Fruit fly (Drosophila melanogaster) whole organism, embryonic: Measurements from ENCODE around the gene Pif1.

Source experiments
- Antp ChIP-seq: fragments of 200-800 bp; sonication (Bioruptor generic); optimal IDR thresholded peaks from 3 replicates; lab custom pipeline; 2016; ENCODE audit warnings: missing biosample characterization, missing genetic modification characterization
- Bgb ChIP-seq: fragments of 200-800 bp; sonication (Bioruptor generic); IDR thresholded peaks from 2 replicates; pipeline ENCODE4 v1.3.6; 2022; ENCODE audit warnings: missing biosample characterization, missing genetic modification characterization; ENCODE audit not compliant: partially characterized antibody
- CG10274 ChIP-seq: fragments of 200-800 bp; sonication (Bioruptor generic); optimal IDR thresholded peaks from 3 replicates; lab custom pipeline; 2017; ENCODE audit warnings: missing biosample characterization, mild to moderate bottlenecking, missing genetic modification characterization
- CG12071 ChIP-seq: fragments of 200-800 bp; sonication (Bioruptor generic); optimal IDR thresholded peaks from 3 replicates; lab custom pipeline; 2018; ENCODE audit warnings: missing biosample characterization, mild to moderate bottlenecking, missing genetic modification characterization
- CG12299 ChIP-seq: fragments of 200-800 bp; sonication (Bioruptor generic); optimal IDR thresholded peaks from 2 replicates; lab custom pipeline; 2018; ENCODE audit warnings: missing biosample characterization, mild to moderate bottlenecking, missing genetic modification characterization
- CG14441 ChIP-seq: fragments of 200-800 bp; sonication (Bioruptor generic); IDR thresholded peaks from 2 replicates; pipeline ENCODE4 v1.3.6; 2022; ENCODE audit warnings: missing biosample characterization, missing genetic modification characterization
- CG15696 ChIP-seq: fragments of 200-800 bp; sonication (Bioruptor generic); optimal IDR thresholded peaks from 2 replicates; lab custom pipeline; 2019; ENCODE audit warnings: missing biosample characterization, mild to moderate bottlenecking, missing genetic modification characterization, moderate library complexity
- CG16779 ChIP-seq: fragments of 200-800 bp; sonication (Bioruptor generic); IDR thresholded peaks from 2 replicates; pipeline ENCODE4 v1.3.6; 2022; ENCODE audit warnings: missing biosample characterization, missing genetic modification characterization
- CG16815 ChIP-seq: fragments of 200-800 bp; sonication (Bioruptor generic); optimal IDR thresholded peaks from 3 replicates; lab custom pipeline; 2017; ENCODE audit warnings: missing biosample characterization, mild to moderate bottlenecking, missing genetic modification characterization
- CG18011 ChIP-seq: fragments of 200-800 bp; sonication (Bioruptor generic); optimal IDR thresholded peaks from 2 replicates; lab custom pipeline; 2017; ENCODE audit warnings: missing biosample characterization, missing genetic modification characterization, mild to moderate bottlenecking, moderate library complexity, missing genotype
- CG2875 ChIP-seq: fragments of 200-800 bp; sonication (Bioruptor generic); optimal IDR thresholded peaks from 2 replicates; lab custom pipeline; 2017; ENCODE audit warnings: missing biosample characterization, mild to moderate bottlenecking, missing genetic modification characterization, missing genetic modification reagents
- CG3726 ChIP-seq: fragments of 200-800 bp; sonication (Bioruptor generic); IDR thresholded peaks from 3 replicates; pipeline ENCODE4, ENCODE4 v1.3.6; 2022; ENCODE audit warnings: missing biosample characterization, missing genetic modification characterization
- CG4617 ChIP-seq: fragments of 200-800 bp; sonication (Bioruptor generic); optimal IDR thresholded peaks from 3 replicates; lab custom pipeline; 2016; ENCODE audit warnings: missing biosample characterization, missing genetic modification characterization, borderline replicate concordance
- CG5245 ChIP-seq: fragments of 200-800 bp; sonication (Bioruptor generic); optimal IDR thresholded peaks from 3 replicates; lab custom pipeline; 2016; ENCODE audit warnings: missing biosample characterization, missing genetic modification characterization
- CG6765 ChIP-seq: fragments of 200-800 bp; sonication (Bioruptor generic); optimal IDR thresholded peaks from 3 replicates; lab custom pipeline; 2017; ENCODE audit warnings: missing biosample characterization, mild to moderate bottlenecking, missing genetic modification characterization
- CG8478 ChIP-seq: fragments of >200 bp; optimal IDR thresholded peaks from 2 replicates; lab custom pipeline; 2018
- CG9609 ChIP-seq: fragments of 200-800 bp; sonication (Bioruptor generic); optimal IDR thresholded peaks from 3 replicates; lab custom pipeline; 2016; ENCODE audit warnings: missing biosample characterization, missing genetic modification characterization
- CG9817 ChIP-seq: fragments of 200-800 bp; sonication (Bioruptor generic); optimal IDR thresholded peaks from 2 replicates; lab custom pipeline; 2018; ENCODE audit warnings: missing biosample characterization, mild to moderate bottlenecking, missing genetic modification characterization, moderate library complexity
- D19B ChIP-seq: fragments of 200-800 bp; sonication (Bioruptor generic); optimal IDR thresholded peaks from 2 replicates; lab custom pipeline; 2017; ENCODE audit warnings: missing biosample characterization, mild to moderate bottlenecking, missing genetic modification characterization
- Dad ChIP-seq: fragments of 200-800 bp; sonication (Bioruptor generic); optimal IDR thresholded peaks from 3 replicates; lab custom pipeline; 2016; ENCODE audit warnings: missing biosample characterization, missing genetic modification characterization
- Dip2 ChIP-seq: fragments of 200-800 bp; sonication (Bioruptor generic); IDR thresholded peaks from 2 replicates; pipeline ENCODE4 v1.3.6; 2022; ENCODE audit warnings: missing biosample characterization, missing genetic modification characterization
- Dip3 ChIP-seq: fragments of 200-800 bp; sonication (Bioruptor generic); optimal IDR thresholded peaks from 3 replicates; lab custom pipeline; 2016; ENCODE audit warnings: missing biosample characterization, missing genetic modification characterization
- Dref ChIP-seq: fragments of 200-800 bp; sonication (Bioruptor generic); IDR thresholded peaks from 2 replicates; pipeline ENCODE4 v1.3.6; 2022; ENCODE audit warnings: missing biosample characterization, missing genetic modification characterization
- Eip74EF ChIP-seq, 2 experiments: fragments of 200-800 bp in 1 of 2; fragments of >200 bp in 1 of 2; sonication (Bioruptor generic) in 1 of 2; optimal IDR thresholded peaks; 2 replicates each; lab custom pipeline; 2017 to 2019; ENCODE audit warnings: missing biosample characterization in 2 of 2, missing genetic modification characterization in 2 of 2, mild to moderate bottlenecking in 1 of 2, moderate library complexity in 1 of 2
- Elba2 ChIP-seq: fragments of 200-800 bp; sonication (Bioruptor generic); optimal IDR thresholded peaks from 3 replicates; lab custom pipeline; 2016; ENCODE audit warnings: missing biosample characterization, missing genetic modification characterization
- HHEX ChIP-seq: fragments of 200-800 bp; sonication (Bioruptor generic); optimal IDR thresholded peaks from 3 replicates; lab custom pipeline; 2017; ENCODE audit warnings: missing biosample characterization, mild to moderate bottlenecking, missing genetic modification characterization, missing genetic modification reagents
- Hmx ChIP-seq: fragments of 200-800 bp; sonication (Bioruptor generic); optimal IDR thresholded peaks from 2 replicates; lab custom pipeline; 2016; ENCODE audit warnings: missing biosample characterization, missing genetic modification characterization
- MESR4 ChIP-seq: fragments of 200-800 bp; sonication (Bioruptor generic); optimal IDR thresholded peaks from 2 replicates; lab custom pipeline; 2018; ENCODE audit warnings: missing biosample characterization, mild to moderate bottlenecking, missing genetic modification characterization, moderate library complexity
- Med ChIP-seq: fragments of 200-800 bp; sonication (Bioruptor generic); peaks from one replicate; lab custom pipeline; 2016; ENCODE audit warnings: missing biosample characterization, missing genetic modification characterization, mild to moderate bottlenecking, inconsistent platforms, moderate library complexity
- Oli ChIP-seq: fragments of 200-800 bp; sonication (Bioruptor generic); optimal IDR thresholded peaks from 2 replicates; lab custom pipeline; 2018; ENCODE audit warnings: missing biosample characterization, mild to moderate bottlenecking, missing genetic modification characterization, moderate library complexity
- Scr ChIP-seq: fragments of 200-800 bp; sonication (Bioruptor generic); IDR thresholded peaks from 2 replicates; pipeline ENCODE4 v1.3.6; 2022; ENCODE audit warnings: missing biosample characterization, missing genetic modification characterization; ENCODE audit not compliant: partially characterized antibody
- Stat92E ChIP-seq, 3 experiments: fragments of >200 bp in 2 of 3; fragments of 200-800 bp in 1 of 3; sonication (Bioruptor generic) in 1 of 3; optimal IDR thresholded peaks; 2 replicates each; lab custom pipeline; 2017 to 2019; ENCODE audit warnings: missing biosample characterization in 3 of 3, missing genetic modification characterization in 3 of 3, mild to moderate bottlenecking in 1 of 3, moderate library complexity in 1 of 3
- Usf ChIP-seq: fragments of 200-800 bp; sonication (Bioruptor generic); optimal IDR thresholded peaks from 2 replicates; lab custom pipeline; 2017; ENCODE audit warnings: missing genotype, missing biosample characterization, missing genetic modification characterization
- Xrp1 ChIP-seq: fragments of 200-800 bp; sonication (Bioruptor generic); IDR thresholded peaks from 2 replicates; pipeline ENCODE4 v1.3.6; 2022; ENCODE audit warnings: missing biosample characterization, missing genetic modification characterization
- caup ChIP-seq: fragments of 200-800 bp; sonication (Bioruptor generic); optimal IDR thresholded peaks from 3 replicates; lab custom pipeline; 2017; ENCODE audit warnings: missing biosample characterization, mild to moderate bottlenecking, missing genetic modification characterization, moderate library complexity; ENCODE audit not compliant: severe bottlenecking
- chif ChIP-seq, 2 experiments: fragments of 200-800 bp; sonication (Bioruptor generic); optimal IDR thresholded peaks; 3 replicates each; lab custom pipeline; 2016; ENCODE audit warnings: missing biosample characterization in 2 of 2, missing genetic modification characterization in 2 of 2
- hbn ChIP-seq: fragments of 200-800 bp; sonication (Bioruptor generic); IDR thresholded peaks from 2 replicates; pipeline ENCODE4 v1.3.6; 2022; ENCODE audit warnings: missing biosample characterization, missing genetic modification characterization; ENCODE audit not compliant: partially characterized antibody
- ind ChIP-seq: fragments of 200-800 bp; sonication (Bioruptor generic); optimal IDR thresholded peaks from 3 replicates; lab custom pipeline; 2016; ENCODE audit warnings: missing biosample characterization, missing genetic modification characterization
- insv ChIP-seq, 2 experiments: fragments of 200-800 bp; sonication (Bioruptor generic); optimal IDR thresholded peaks; 3 replicates each; lab custom pipeline; 2016 to 2018; ENCODE audit warnings: missing biosample characterization in 2 of 2, missing genetic modification characterization in 2 of 2
- kni ChIP-seq: fragments of 200-800 bp; sonication (Bioruptor generic); optimal IDR thresholded peaks from 3 replicates; lab custom pipeline; 2017; ENCODE audit warnings: mild to moderate bottlenecking, missing biosample characterization, missing genetic modification reagents, missing genetic modification characterization
- peb ChIP-seq: fragments of 200-800 bp; sonication (Bioruptor generic); IDR thresholded peaks from 2 replicates; pipeline ENCODE4 v1.3.6; 2022; ENCODE audit warnings: missing biosample characterization, missing genetic modification characterization
- pnt ChIP-seq: fragments of 200-800 bp; sonication (Bioruptor generic); optimal IDR thresholded peaks from 3 replicates; lab custom pipeline; 2016; ENCODE audit warnings: missing biosample characterization, missing genetic modification characterization
- pzg ChIP-seq: fragments of 200-800 bp; sonication (Bioruptor generic); optimal IDR thresholded peaks from 3 replicates; lab custom pipeline; 2018; ENCODE audit warnings: missing biosample characterization, mild to moderate bottlenecking, missing genetic modification characterization, moderate library complexity
- schlank ChIP-seq: fragments of 200-800 bp; sonication (Bioruptor generic); optimal IDR thresholded peaks from 2 replicates; lab custom pipeline; 2018; ENCODE audit warnings: missing biosample characterization, mild to moderate bottlenecking, missing genetic modification characterization
- sd ChIP-seq: fragments of 200-800 bp; sonication (Bioruptor generic); optimal IDR thresholded peaks from 3 replicates; lab custom pipeline; 2018; ENCODE audit warnings: missing biosample characterization, mild to moderate bottlenecking, missing genetic modification characterization, moderate library complexity
- sens ChIP-seq: fragments of 200-800 bp; sonication (Bioruptor generic); peaks from one replicate; lab custom pipeline; 2016; ENCODE audit warnings: missing biosample characterization, missing genetic modification characterization
- sna ChIP-seq: fragments of 200-800 bp; sonication (Bioruptor generic); IDR thresholded peaks from 2 replicates; pipeline ENCODE4 v1.3.6; 2022; ENCODE audit warnings: missing biosample characterization, missing genetic modification characterization; ENCODE audit not compliant: partially characterized antibody
- sug ChIP-seq: fragments of 200-800 bp; optimal IDR thresholded peaks from 2 replicates; lab custom pipeline; 2019; ENCODE audit warnings: missing biosample characterization, mild to moderate bottlenecking, missing genetic modification characterization, moderate library complexity
- tin ChIP-seq: fragments of 200-800 bp; sonication (Bioruptor generic); optimal IDR thresholded peaks from 3 replicates; lab custom pipeline; 2016; ENCODE audit warnings: missing biosample characterization, missing genetic modification characterization
- wor ChIP-seq: fragments of 200-800 bp; sonication (Bioruptor generic); IDR thresholded peaks from 2 replicates; pipeline ENCODE4 v1.3.6; 2022; ENCODE audit warnings: missing biosample characterization, missing genetic modification characterization

The Pif1 gene

DNA sequence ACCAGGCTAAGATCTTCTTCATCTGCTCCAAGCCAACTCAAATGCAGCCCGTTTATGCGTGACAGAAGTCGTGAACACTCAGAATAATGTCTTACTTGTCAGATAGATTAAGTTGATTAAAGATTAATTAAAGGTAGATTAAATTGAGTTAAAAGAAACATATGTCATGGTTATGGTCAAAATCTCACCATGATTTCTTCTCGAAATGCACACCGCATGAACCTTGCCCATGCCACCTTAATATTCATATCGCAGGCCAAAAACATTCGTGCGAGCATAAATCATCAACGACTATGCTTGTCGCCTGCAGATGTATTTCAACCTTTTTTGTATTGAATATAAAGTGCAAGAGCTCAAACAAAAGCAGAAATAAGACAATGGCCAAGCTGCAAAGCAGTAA is 32.7 kb downstream of the Pif1 start (continued):
- peak; percentile 63 for TF ChIP-seq CG12071 (GFP tag; lab: Kevin White, UChicago)
- no peak for TF ChIP-seq peb (GFP tag; lab: Robert Waterston, UW)
- no peak for TF ChIP-seq CG2875 (GFP tag; lab: Kevin White, UChicago)
- no peak for TF ChIP-seq CG4617 (GFP tag; lab: Kevin White, UChicago)
- no peak for TF ChIP-seq CG8478
- TF ChIP-seq chif (GFP tag; optimal IDR thresholded peaks at IDR 0.05; lab: Kevin White, UChicago): peak; percentile 45 to 46
- peak; percentile 56; the same call in 1 of the 2 replicates for TF ChIP-seq Xrp1
- TF ChIP-seq CG16779 (GFP tag; lab: Robert Waterston, UW): no peak
- TF ChIP-seq sens (GFP tag; lab: Kevin White, UChicago): peak; percentile 95
- no peak for TF ChIP-seq CG10274 (GFP tag; lab: Kevin White, UChicago)
- TF ChIP-seq pzg (GFP tag; lab: Kevin White, UChicago): no peak
- TF ChIP-seq Oli (tag; lab: Kevin White, UChicago): peak; percentile 66
- no peak for TF ChIP-seq Dip3 (GFP tag; lab: Kevin White, UChicago)
- TF ChIP-seq Dip2 (GFP tag; lab: Robert Waterston, UW): no peak
- TF ChIP-seq sd (tag; lab: Kevin White, UChicago): no peak
- peak; percentile 61 for TF ChIP-seq CG14441 (GFP tag; lab: Robert Waterston, UW)
- no peak for TF ChIP-seq CG16815 (GFP tag; lab: Kevin White, UChicago)
- no peak for TF ChIP-seq schlank (tag; lab: Kevin White, UChicago)
- no peak for TF ChIP-seq insv (GFP tag; optimal IDR thresholded peaks at IDR 0.05; lab: Kevin White, UChicago)
- peak; percentile 40 for TF ChIP-seq HHEX (GFP tag; lab: Kevin White, UChicago)
- peak; percentile 3 for TF ChIP-seq tin
- TF ChIP-seq Dad: no peak
- no peak for TF ChIP-seq D19B (GFP tag; lab: Kevin White, UChicago)
- TF ChIP-seq Elba2 (GFP tag; lab: Kevin White, UChicago): no peak
- no peak for TF ChIP-seq CG3726 (GFP tag; lab: Robert Waterston, UW)
- TF ChIP-seq hbn: no peak
- TF ChIP-seq Eip74EF (GFP tag; optimal IDR thresholded peaks at IDR 0.05; lab: Kevin White, UChicago): peak in 1 of 2 experiments; percentile 22
- TF ChIP-seq CG6765 (GFP tag; lab: Kevin White, UChicago): no peak
- TF ChIP-seq CG15696 (tag; lab: Kevin White, UChicago): peak; percentile 53
- TF ChIP-seq CG12299: no peak
- 0 out of 2 replicates have a peak, but pooled peaks have one; percentile 24 for TF ChIP-seq wor
- no peak for TF ChIP-seq MESR4 (GFP tag; lab: Kevin White, UChicago)
- no peak for TF ChIP-seq sug (tag; lab: Kevin White, UChicago)
- no peak for TF ChIP-seq Usf (GFP tag; lab: Kevin White, UChicago)
- peak; percentile 11 for TF ChIP-seq CG9609 (GFP tag; lab: Kevin White, UChicago)
- TF ChIP-seq Bgb (GFP tag; lab: Robert Waterston, UW): no peak
- TF ChIP-seq Hmx (GFP tag; lab: Kevin White, UChicago): no peak
- TF ChIP-seq Stat92E (GFP tag; optimal IDR thresholded peaks at IDR 0.05; lab: Kevin White, UChicago): no peak
- TF ChIP-seq Antp: no peak
- TF ChIP-seq Dref (GFP tag; lab: Robert Waterston, UW): no peak
- peak; percentile 6 for TF ChIP-seq CG5245 (GFP tag; lab: Kevin White, UChicago)
- TF ChIP-seq ind (GFP tag; lab: Kevin White, UChicago): peak; percentile 49
- TF ChIP-seq caup: peak; percentile 18
- TF ChIP-seq pnt: no peak
- no peak for TF ChIP-seq CG18011 (GFP tag; lab: Kevin White, UChicago)
- peak; percentile 39 for TF ChIP-seq CG9817 (tag; lab: Kevin White, UChicago)
- no peak for TF ChIP-seq kni (GFP tag; lab: Kevin White, UChicago)
- TF ChIP-seq sna (GFP tag; lab: Robert Waterston, UW): no peak
- TF ChIP-seq Med (GFP tag; lab: Kevin White, UChicago): peak; percentile 84
- no peak for TF ChIP-seq Scr (GFP tag; lab: Robert Waterston, UW)
